Fruit fly (Drosophila melanogaster): ENCODE data around the gene Arfrp1.

The Arfrp1 gene

DNA sequence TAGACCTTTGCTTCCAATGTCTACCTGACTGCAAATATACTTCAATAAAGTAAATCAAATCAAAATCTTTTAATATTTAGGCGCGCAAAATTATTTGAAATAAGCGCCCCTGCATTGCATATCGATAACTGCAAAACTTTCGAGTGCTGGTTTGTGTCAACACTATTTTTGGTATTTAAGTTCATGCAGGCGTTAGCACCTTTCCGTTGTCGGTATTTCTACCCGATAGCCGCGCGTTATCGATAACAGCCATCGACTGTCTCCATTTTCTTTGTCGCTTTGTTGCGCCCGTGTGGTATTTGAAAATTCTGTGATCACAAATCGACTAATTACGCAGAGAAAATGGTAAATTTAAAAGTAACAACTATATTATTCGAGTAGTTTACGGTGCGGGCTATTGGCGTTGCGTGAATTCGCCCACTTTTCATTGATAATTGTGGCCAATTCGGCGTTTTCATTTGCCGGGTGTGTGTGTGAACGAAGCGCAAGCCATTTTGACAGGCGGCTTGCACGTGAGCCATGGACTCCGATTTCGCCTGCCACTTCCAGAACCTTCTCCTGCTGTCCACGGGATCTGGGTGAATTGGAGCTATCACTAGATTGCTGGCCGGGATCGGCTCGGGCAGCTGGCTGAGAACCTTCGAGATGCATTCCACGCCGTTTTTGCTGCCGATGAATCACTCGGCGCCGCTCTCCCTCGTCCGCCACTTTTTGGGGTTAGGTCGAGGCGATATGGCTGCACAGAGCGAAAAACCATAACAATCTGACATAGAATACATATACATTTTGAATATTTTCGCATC lies 17.4 kb upstream of the Arfrp1 start, which contains the start of gene CCT2 (continued):
- TF ChIP-seq ac (GFP tag; optimal IDR thresholded peaks at IDR 0.05) (no peak), CG4282 (GFP tag; optimal IDR thresholded peaks at IDR 0.05) (no peak), Antp (GFP tag; optimal IDR thresholded peaks at IDR 0.05) (no peak), fu2 (GFP tag; optimal IDR thresholded peaks at IDR 0.05) (no peak), CG30431 (GFP tag; optimal IDR thresholded peaks at IDR 0.05) (no peak), CG7963 (GFP tag; IDR thresholded peaks at IDR 0.05; ENCODE audit: partially characterized antibody) (peak; percentile 38; the same call in 1 of the 3 replicates), CG11560 (tag; IDR thresholded peaks at IDR 0.05) (peak; percentile 57; the same call in 2 of the 3 replicates), gcm2 (GFP tag; optimal IDR thresholded peaks at IDR 0.05) (no peak), Blimp-1 (GFP tag; optimal IDR thresholded peaks at IDR 0.05) (no peak), CG11093 (GFP tag; IDR thresholded peaks at IDR 0.05) (no peak), MTF-1 (GFP tag; optimal IDR thresholded peaks at IDR 0.05; ENCODE audit: borderline replicate concordance) (no peak), CG14667 (GFP tag; IDR thresholded peaks at IDR 0.05) (no peak), Jarid2 (GFP tag; optimal IDR thresholded peaks at IDR 0.05) (no peak), CG12071 (GFP tag; optimal IDR thresholded peaks at IDR 0.05) (no peak), chm (GFP tag; IDR thresholded peaks at IDR 0.05) (no peak), sr (GFP tag; IDR thresholded peaks at IDR 0.05) (no peak), Nf-YA (GFP tag; IDR thresholded peaks at IDR 0.05) (no peak), CG12155 (GFP tag; optimal IDR thresholded peaks at IDR 0.05) (no peak), Kr (GFP tag; optimal IDR thresholded peaks at IDR 0.05) (no peak), az2 (GFP tag; optimal IDR thresholded peaks at IDR 0.05) (no peak), CG18011 (GFP tag; optimal IDR thresholded peaks at IDR 0.05) (no peak), CG10979 (tag; optimal IDR thresholded peaks at IDR 0.05) (no peak), dan (GFP tag; IDR thresholded peaks at IDR 0.05) (no peak), Meics (GFP tag; optimal IDR thresholded peaks at IDR 0.05) (no peak), unpg (GFP tag; optimal IDR thresholded peaks at IDR 0.05) (no peak), Deaf1 (tag; optimal IDR thresholded peaks at IDR 0.05) (no peak), Sry-β (GFP tag; optimal IDR thresholded peaks at IDR 0.05) (no peak), croc (GFP tag; conservative IDR thresholded peaks at IDR 0.05) (no peak), zen2 (GFP tag; IDR thresholded peaks at IDR 0.05; ENCODE audit: partially characterized antibody) (no peak), tap (tag; optimal IDR thresholded peaks at IDR 0.05) (no peak), amos (GFP tag; IDR thresholded peaks at IDR 0.05; ENCODE audit: partially characterized antibody) (peak; percentile 70), lmd (GFP tag; IDR thresholded peaks at IDR 0.05) (no peak), Hmr (GFP tag; optimal IDR thresholded peaks at IDR 0.05) (no peak), pros (GFP tag; optimal IDR thresholded peaks at IDR 0.05) (no peak), Hmx (GFP tag; optimal IDR thresholded peaks at IDR 0.05) (no peak), B-H2 (GFP tag; optimal IDR thresholded peaks at IDR 0.05) (no peak), CG34422 (GFP tag; IDR thresholded peaks at IDR 0.05) (peak; percentile 62; the same call in 2 of the 3 replicates), CG16779 (GFP tag; IDR thresholded peaks at IDR 0.05) (no peak), CG12659 (GFP tag; optimal IDR thresholded peaks at IDR 0.05) (peak; percentile 8), CG17802 (tag; optimal IDR thresholded peaks at IDR 0.05) (no peak), CHES-1-like (GFP tag; optimal IDR thresholded peaks at IDR 0.05) (no peak), CG10209 (GFP tag; optimal IDR thresholded peaks at IDR 0.05) (no peak), Awh (GFP tag; IDR thresholded peaks at IDR 0.05) (no peak), fru (optimal IDR thresholded peaks at IDR 0.05) (no peak), Ets65A (GFP tag) (no peak), tup (GFP tag; optimal IDR thresholded peaks at IDR 0.05) (no peak), sqz (GFP tag; optimal IDR thresholded peaks at IDR 0.05) (no peak), CG14710 (tag; optimal IDR thresholded peaks at IDR 0.05) (peak; percentile 29), CG3995 (GFP tag; optimal IDR thresholded peaks at IDR 0.05) (no peak), CG31365 (tag; optimal IDR thresholded peaks at IDR 0.05) (no peak)

Data from whole organism, embryonic.